Fruit fly (Drosophila melanogaster) whole organism, embryonic: ENCODE results near the gene CG8675.
A peak's percentile ranks its signal among the peaks of the same experiment; 100 is the strongest.

ENCODE experiments used
- BEAF-32 ChIP-seq: fragments of 200-800 bp; sonication (Bioruptor generic); optimal IDR thresholded peaks from 3 replicates; lab custom pipeline; 2017; ENCODE audit warnings: missing biosample characterization, missing genetic modification characterization, mild to moderate bottlenecking, moderate library complexity, missing genetic modification reagents
- Bgb ChIP-seq: fragments of 200-800 bp; sonication (Bioruptor generic); IDR thresholded peaks from 2 replicates; pipeline ENCODE4 v1.3.6; 2022; ENCODE audit warnings: missing biosample characterization, missing genetic modification characterization; ENCODE audit not compliant: partially characterized antibody
- Blimp-1 ChIP-seq: fragments of 200-800 bp; sonication (Bioruptor generic); optimal IDR thresholded peaks from 3 replicates; lab custom pipeline; 2018; ENCODE audit warnings: missing biosample characterization, missing genetic modification characterization, mild to moderate bottlenecking, moderate library complexity, missing genetic modification reagents
- CG10543 ChIP-seq: fragments of 200-800 bp; sonication (Bioruptor generic); optimal IDR thresholded peaks from 3 replicates; lab custom pipeline; 2017; ENCODE audit warnings: missing biosample characterization, mild to moderate bottlenecking, missing genetic modification characterization, moderate library complexity
- CG11247 ChIP-seq: fragments of 200-800 bp; sonication (Bioruptor generic); IDR thresholded peaks from 2 replicates; pipeline ENCODE4 v1.3.6; 2022; ENCODE audit warnings: missing biosample characterization, missing genetic modification characterization
- CG13424 ChIP-seq: fragments of 200-800 bp; sonication (Bioruptor generic); optimal IDR thresholded peaks from 2 replicates; lab custom pipeline; 2019; ENCODE audit warnings: missing biosample characterization, mild to moderate bottlenecking, missing genetic modification characterization, moderate library complexity
- CG14014 ChIP-seq: fragments of 200-800 bp; sonication (Bioruptor generic); IDR thresholded peaks from 2 replicates; pipeline ENCODE4 v1.3.6; 2022; ENCODE audit warnings: missing biosample characterization, missing genetic modification characterization
- CG14710 ChIP-seq: fragments of 200-800 bp; sonication (Bioruptor generic); optimal IDR thresholded peaks from 3 replicates; lab custom pipeline; 2019; ENCODE audit warnings: missing biosample characterization, mild to moderate bottlenecking, missing genetic modification characterization, moderate library complexity
- CG2202 ChIP-seq: fragments of 200-800 bp; sonication (Bioruptor generic); optimal IDR thresholded peaks from 2 replicates; lab custom pipeline; 2018; ENCODE audit warnings: missing biosample characterization, mild to moderate bottlenecking, missing genetic modification characterization
- CG2875 ChIP-seq: fragments of 200-800 bp; sonication (Bioruptor generic); optimal IDR thresholded peaks from 2 replicates; lab custom pipeline; 2017; ENCODE audit warnings: missing biosample characterization, mild to moderate bottlenecking, missing genetic modification characterization, missing genetic modification reagents
- CG30020 ChIP-seq: fragments of 200-800 bp; optimal IDR thresholded peaks from 2 replicates; lab custom pipeline; 2019; ENCODE audit warnings: missing biosample characterization, mild to moderate bottlenecking, missing genetic modification characterization, moderate library complexity
- CG34224 ChIP-seq: fragments of 200-800 bp; sonication (Bioruptor generic); IDR thresholded peaks from 3 replicates; pipeline ENCODE4 v1.3.6; 2022; ENCODE audit warnings: missing biosample characterization, missing genetic modification characterization; ENCODE audit not compliant: partially characterized antibody
- CG6272 ChIP-seq: fragments of 200-800 bp; sonication (Bioruptor generic); IDR thresholded peaks from 2 replicates; pipeline ENCODE4 v1.3.6; 2022; ENCODE audit warnings: missing biosample characterization, missing genetic modification characterization
- CG7271 ChIP-seq: fragments of 200-800 bp; sonication (Bioruptor generic); optimal IDR thresholded peaks from 2 replicates; lab custom pipeline; 2018; ENCODE audit warnings: missing biosample characterization, mild to moderate bottlenecking, missing genetic modification characterization, moderate library complexity
- CG7372 ChIP-seq: fragments of 200-800 bp; sonication (Bioruptor generic); IDR thresholded peaks from 2 replicates; pipeline ENCODE4 v1.3.6; 2022; ENCODE audit warnings: missing biosample characterization, missing genetic modification characterization
- CG8290 ChIP-seq, 3 experiments: fragments of 200-800 bp; sonication (Bioruptor generic); optimal IDR thresholded peaks; 2 replicates each; lab custom pipeline; 2016 to 2019; ENCODE audit warnings: missing biosample characterization in 3 of 3, missing genetic modification characterization in 3 of 3, mild to moderate bottlenecking in 2 of 3, moderate library complexity in 1 of 3
- Dip2 ChIP-seq: fragments of 200-800 bp; sonication (Bioruptor generic); IDR thresholded peaks from 2 replicates; pipeline ENCODE4 v1.3.6; 2022; ENCODE audit warnings: missing biosample characterization, missing genetic modification characterization
- Dref ChIP-seq: fragments of 200-800 bp; sonication (Bioruptor generic); IDR thresholded peaks from 2 replicates; pipeline ENCODE4 v1.3.6; 2022; ENCODE audit warnings: missing biosample characterization, missing genetic modification characterization
- Elba2 ChIP-seq: fragments of 200-800 bp; sonication (Bioruptor generic); optimal IDR thresholded peaks from 3 replicates; lab custom pipeline; 2016; ENCODE audit warnings: missing biosample characterization, missing genetic modification characterization
- Ets65A ChIP-seq: fragments of 200-800 bp; sonication (Bioruptor generic); peaks from one replicate; lab custom pipeline; 2016; ENCODE audit warnings: missing biosample characterization, missing genetic modification characterization
- GATAe ChIP-seq: fragments of 200-800 bp; sonication (Bioruptor generic); conservative IDR thresholded peaks from 2 replicates; pipeline ENCODE4 v1.3.6; 2022; ENCODE audit warnings: missing biosample characterization, missing genetic modification characterization
- Hr39 ChIP-seq: fragments of >200 bp; optimal IDR thresholded peaks from 2 replicates; lab custom pipeline; 2017
- Optix ChIP-seq: fragments of 200-800 bp; sonication (Bioruptor generic); IDR thresholded peaks from 3 replicates; pipeline ENCODE4 v1.3.6; 2022; ENCODE audit warnings: missing biosample characterization, missing genetic modification characterization
- Sox102F ChIP-seq: fragments of 200-800 bp; sonication (Bioruptor generic); optimal IDR thresholded peaks from 2 replicates; lab custom pipeline; 2018; ENCODE audit warnings: missing biosample characterization, mild to moderate bottlenecking, missing genetic modification characterization, moderate library complexity
- bigmax ChIP-seq: fragments of 200-800 bp; sonication (Bioruptor generic); optimal IDR thresholded peaks from 2 replicates; lab custom pipeline; 2018; ENCODE audit warnings: missing biosample characterization, mild to moderate bottlenecking, missing genetic modification characterization
- danr ChIP-seq: fragments of 200-800 bp; sonication (Bioruptor generic); IDR thresholded peaks from 2 replicates; pipeline ENCODE4 v1.3.6; 2022; ENCODE audit warnings: missing biosample characterization, missing genetic modification characterization
- dm ChIP-seq: fragments of 200-800 bp; sonication (Bioruptor generic); optimal IDR thresholded peaks from 3 replicates; lab custom pipeline; 2016; ENCODE audit warnings: missing biosample characterization, missing genetic modification characterization
- ind ChIP-seq: fragments of 200-800 bp; sonication (Bioruptor generic); optimal IDR thresholded peaks from 3 replicates; lab custom pipeline; 2016; ENCODE audit warnings: missing biosample characterization, missing genetic modification characterization
- p53 ChIP-seq: fragments of 200-800 bp; sonication (Bioruptor generic); optimal IDR thresholded peaks from 2 replicates; lab custom pipeline; 2016; ENCODE audit warnings: missing biosample characterization, missing genetic modification characterization
- toy ChIP-seq: fragments of 200-800 bp; sonication (Bioruptor generic); IDR thresholded peaks from 2 replicates; pipeline ENCODE4 v1.3.6; 2022; ENCODE audit warnings: missing biosample characterization, missing genetic modification characterization
- unc-4 ChIP-seq: fragments of 200-800 bp; sonication (Bioruptor generic); IDR thresholded peaks from 2 replicates; pipeline ENCODE4 v1.3.6; 2022; ENCODE audit warnings: missing biosample characterization, missing genetic modification characterization; ENCODE audit not compliant: partially characterized antibody
- vvl ChIP-seq: fragments of 200-800 bp; sonication (Bioruptor generic); IDR thresholded peaks from 2 replicates; pipeline ENCODE4 v1.3.6; 2022; ENCODE audit warnings: missing biosample characterization, missing genetic modification characterization

CG8675 gene

dm6 chrX:17282196-17282595 is 32.9 kb upstream of the CG8675 start, which contains the start of gene CG5445:
Gene CG5445, plus strand, starts transcription at chrX:17282496.
- TF ChIP-seq CG14710 (no peak), Ets65A (GFP tag; lab: Kevin White, UChicago) (peak; percentile 71)

- no peak for TF ChIP-seq danr
- no peak for TF ChIP-seq toy (GFP tag; lab: Robert Waterston, UW)
- TF ChIP-seq CG14014 (GFP tag; lab: Robert Waterston, UW): no peak
- TF ChIP-seq CG6272 (GFP tag; lab: Robert Waterston, UW): no peak
- no peak for TF ChIP-seq CG10543 (GFP tag; lab: Kevin White, UChicago)
- no peak for TF ChIP-seq unc-4 (GFP tag; lab: Robert Waterston, UW)
- no peak for TF ChIP-seq ind (GFP tag; lab: Kevin White, UChicago)
- TF ChIP-seq Hr39 (lab: Kevin White, UChicago): no peak
- TF ChIP-seq Optix (GFP tag; lab: Robert Waterston, UW): no peak
- TF ChIP-seq CG2875: no peak
Measured at dm6 chrX:17274798-17275197, 25.5 kb upstream of the CG8675 start.

- TF ChIP-seq CG30020 (tag; lab: Kevin White, UChicago) (no peak), Elba2 (GFP tag; lab: Kevin White, UChicago) (peak; percentile 65), Dref (GFP tag; lab: Robert Waterston, UW) (no peak), CG2202 (tag; lab: Kevin White, UChicago) (no peak), p53 (no peak), vvl (GFP tag; lab: Robert Waterston, UW) (no peak), GATAe (no peak), CG7372 (GFP tag; lab: Robert Waterston, UW) (no peak)
Measured at dm6 chrX:17265402-17266028, 16.2 kb upstream of the CG8675 start.

DNA sequence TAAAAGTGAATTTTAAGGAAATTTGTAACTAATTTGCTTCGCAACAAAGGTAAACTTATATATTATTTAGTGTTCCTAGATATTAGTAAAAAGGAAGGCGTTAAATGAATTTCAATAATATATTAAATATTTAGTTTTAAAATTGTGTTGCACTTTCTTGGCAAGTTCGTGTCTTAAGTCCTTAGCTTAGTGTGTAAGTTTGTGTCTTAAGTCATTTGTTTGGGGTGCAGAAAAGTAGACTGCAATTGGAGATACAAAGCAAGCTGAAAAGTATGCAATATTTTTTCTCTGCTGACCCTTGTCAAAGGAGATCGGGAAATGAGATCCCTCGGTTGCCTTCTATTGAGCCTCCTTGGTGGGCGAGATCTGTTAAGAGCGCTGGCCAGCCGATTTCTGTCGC is 12.7 kb upstream of the CG8675 start:
- TF ChIP-seq CG11247 (peak; percentile 94), Sox102F (GFP tag; lab: Kevin White, UChicago) (no peak), CG8290 (GFP tag; optimal IDR thresholded peaks at IDR 0.05; lab: Kevin White, UChicago) (no peak), CG8290 (tag; optimal IDR thresholded peaks at IDR 0.05; lab: Kevin White, UChicago) (peak in 1 of 2 experiments; percentile 32)

DNA sequence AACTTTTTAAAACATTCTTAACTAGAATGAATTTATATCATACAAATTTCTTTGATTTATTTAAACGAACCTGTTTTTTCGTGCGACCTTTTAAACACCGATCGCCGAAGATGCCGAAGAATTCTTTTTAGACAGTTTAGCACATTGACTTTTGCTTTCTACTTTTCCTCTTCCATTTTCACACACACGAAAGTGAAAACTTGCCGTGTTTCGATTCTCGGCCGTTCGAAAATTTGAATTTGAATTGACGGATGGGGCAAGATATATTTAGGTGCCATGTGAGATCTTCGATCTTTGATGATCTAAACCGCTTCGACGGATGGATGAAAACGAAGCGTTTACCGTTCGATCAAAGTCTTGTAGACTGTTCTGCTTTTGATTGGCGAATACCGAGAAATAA is 6.4 kb upstream of the CG8675 start:
- TF ChIP-seq Blimp-1 (GFP tag; lab: Kevin White, UChicago) (peak; percentile 95), CG7271 (tag; lab: Kevin White, UChicago) (no peak)

DNA sequence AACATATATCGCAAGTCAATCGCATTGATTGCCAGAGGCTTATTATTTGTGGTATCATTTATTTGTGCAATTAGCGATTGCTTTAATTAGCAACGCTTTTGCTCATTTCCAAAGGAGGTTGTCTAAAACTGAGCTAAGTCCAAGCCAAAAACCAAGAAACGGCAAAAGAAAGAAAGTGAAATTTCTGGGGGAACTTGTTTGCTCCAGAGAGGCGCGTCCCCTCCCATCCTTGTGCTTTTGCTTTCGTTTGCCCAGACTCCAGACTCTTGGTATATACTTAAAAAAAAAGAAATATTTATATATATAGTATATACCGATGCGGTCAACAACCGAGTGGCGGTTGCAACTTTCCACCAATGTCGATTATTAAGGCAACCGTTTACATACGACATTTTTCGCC is 4.8 kb upstream of the CG8675 start:
- TF ChIP-seq CG13424 (tag; lab: Kevin White, UChicago): no peak
- peak; percentile 56 for TF ChIP-seq Blimp-1 (GFP tag; lab: Kevin White, UChicago)
- no peak for TF ChIP-seq Dip2 (GFP tag; lab: Robert Waterston, UW)

DNA sequence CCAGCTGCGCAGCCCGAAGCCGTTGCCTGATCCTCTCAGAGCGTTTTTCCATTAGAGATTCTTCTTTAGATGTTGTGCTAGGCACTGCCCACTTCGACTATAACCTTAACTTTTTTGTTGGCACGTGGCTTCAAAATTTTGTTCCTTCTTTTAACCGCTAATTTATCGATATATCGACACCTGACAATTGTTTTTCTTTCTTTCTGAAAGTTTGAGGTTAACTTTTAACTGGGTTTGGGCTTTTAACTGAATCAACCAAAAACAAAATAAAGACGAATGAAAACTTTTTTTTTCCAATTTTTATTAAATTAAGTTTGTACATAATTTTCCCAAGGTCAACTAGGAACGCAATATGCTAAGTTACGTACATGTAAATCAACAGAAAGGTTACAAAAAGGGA is 2.4 kb downstream of the CG8675 start, which contains the start of gene CG42854:
Gene CG42854, minus strand, starts transcription at position 101 of the 400 bp plus-strand sequence.
- TF ChIP-seq Bgb (GFP tag; lab: Robert Waterston, UW) (0 out of 2 replicates have a peak, but pooled peaks have one; percentile 11), CG34224 (GFP tag; lab: Robert Waterston, UW) (no peak), bigmax (peak; percentile 37), dm (GFP tag; lab: Kevin White, UChicago) (peak; percentile 66), BEAF-32 (GFP tag; lab: Kevin White, UChicago) (peak; percentile 10)
